Fruit fly (Drosophila melanogaster): Measurements from ENCODE around the gene CG4928.

Gene CG4928

DNA sequence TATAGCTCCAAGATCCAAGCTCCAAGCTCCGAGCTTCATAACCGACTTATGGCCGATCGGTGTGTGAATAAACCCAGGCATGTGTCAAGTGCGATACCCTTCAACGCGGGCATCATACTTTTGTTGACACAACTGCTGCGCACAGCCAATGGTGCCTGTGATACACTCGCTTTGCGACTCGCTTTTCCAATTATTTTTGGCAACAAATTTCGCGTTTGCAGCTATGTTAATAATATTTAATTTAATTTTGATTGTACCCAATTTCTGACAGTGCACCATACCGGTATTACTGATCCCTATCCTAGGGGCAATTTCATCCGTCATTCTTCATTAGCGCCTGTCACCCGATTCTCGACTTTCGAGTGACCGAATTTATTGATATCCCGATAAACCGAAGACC is 10.5 kb downstream of the CG4928 start:
- TF ChIP-seq EcR (GFP tag; optimal IDR thresholded peaks at IDR 0.05) (no peak), Pif1B (GFP tag; optimal IDR thresholded peaks at IDR 0.05) (no peak), CG32121 (GFP tag; IDR thresholded peaks at IDR 0.05) (no peak), CG4496 (GFP tag; IDR thresholded peaks at IDR 0.05) (no peak)

DNA sequence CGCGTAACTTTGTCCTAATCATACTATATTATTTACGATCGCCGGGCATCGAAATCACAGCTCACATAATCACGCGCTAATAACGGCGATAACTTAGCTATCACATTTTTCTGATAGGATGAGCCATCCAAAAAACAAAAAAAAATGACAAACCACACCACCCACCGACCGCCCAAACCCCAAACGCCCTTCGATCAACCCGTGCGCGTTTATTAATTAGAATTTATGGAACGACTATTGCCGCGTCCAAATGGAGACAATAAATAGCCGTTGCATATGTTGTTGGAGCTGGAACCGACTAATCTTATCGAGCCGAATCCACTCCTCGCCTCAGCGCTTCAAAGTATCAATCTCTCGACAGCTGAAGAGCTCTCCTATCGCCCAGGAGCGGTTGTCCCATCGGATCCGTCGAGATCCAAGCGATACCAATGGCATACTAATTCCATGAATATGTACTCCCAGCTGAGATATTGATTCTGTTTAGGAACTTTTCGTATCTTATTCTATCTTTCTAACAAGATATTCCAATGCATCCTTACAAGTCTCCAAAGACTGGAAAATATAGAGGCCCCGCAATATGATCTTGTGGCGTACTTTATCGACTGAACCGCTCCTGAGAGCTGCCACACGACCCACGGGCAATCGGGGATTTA is 11.2 kb downstream of the CG4928 start:
- TF ChIP-seq CG8301 (tag; optimal IDR thresholded peaks at IDR 0.05) (no peak), CG12605 (GFP tag; IDR thresholded peaks at IDR 0.05) (no peak), CG13204 (GFP tag; optimal IDR thresholded peaks at IDR 0.05) (no peak), Snoo (tag; optimal IDR thresholded peaks at IDR 0.05) (no peak), CG8159 (tag; optimal IDR thresholded peaks at IDR 0.05) (no peak), CG34367 (tag; optimal IDR thresholded peaks at IDR 0.05) (no peak), gl (tag; optimal IDR thresholded peaks at IDR 0.05) (no peak), rn (GFP tag; IDR thresholded peaks at IDR 0.05) (no peak), CG15710 (tag; optimal IDR thresholded peaks at IDR 0.05) (no peak), Ets98B (GFP tag; IDR thresholded peaks at IDR 0.05) (no peak), CG17806 (tag; optimal IDR thresholded peaks at IDR 0.05) (no peak), CG14655 (GFP tag; optimal IDR thresholded peaks at IDR 0.05) (no peak), D1 (tag; optimal IDR thresholded peaks at IDR 0.05) (no peak), CG32121 (GFP tag; IDR thresholded peaks at IDR 0.05) (no peak), EcR (GFP tag; optimal IDR thresholded peaks at IDR 0.05) (no peak)

DNA sequence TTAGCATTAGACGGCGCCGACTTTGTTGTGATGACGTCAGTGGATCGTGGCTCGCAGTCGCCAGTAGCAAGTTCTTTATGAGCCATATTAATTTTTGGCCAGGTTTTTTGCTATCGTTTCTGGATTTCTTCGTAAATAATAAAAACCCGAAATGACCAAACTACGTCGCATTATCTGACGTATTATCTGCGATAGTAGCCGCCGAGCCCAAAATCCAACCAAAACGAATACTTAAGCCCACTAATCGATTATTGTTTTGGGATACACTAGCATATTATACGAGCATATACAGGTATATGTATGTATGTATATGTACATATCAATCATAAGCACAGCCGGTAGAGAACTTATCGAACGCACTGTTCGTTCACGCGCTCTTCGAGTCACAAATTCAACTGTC is 13.7 kb downstream of the CG4928 start:
- TF ChIP-seq gl (tag; optimal IDR thresholded peaks at IDR 0.05) (no peak), CG14655 (GFP tag; optimal IDR thresholded peaks at IDR 0.05) (no peak), CG32121 (GFP tag; IDR thresholded peaks at IDR 0.05) (no peak), fd96Ca (GFP tag; IDR thresholded peaks at IDR 0.05) (no peak), rn (GFP tag; IDR thresholded peaks at IDR 0.05) (no peak), CG8301 (tag; optimal IDR thresholded peaks at IDR 0.05) (no peak), Ets98B (GFP tag; IDR thresholded peaks at IDR 0.05) (no peak), Pif1B (GFP tag; optimal IDR thresholded peaks at IDR 0.05) (no peak), CG34367 (tag; optimal IDR thresholded peaks at IDR 0.05) (no peak), CG10348 (GFP tag; IDR thresholded peaks at IDR 0.05) (no peak), D1 (tag; optimal IDR thresholded peaks at IDR 0.05) (no peak), Pif1A (GFP tag; optimal IDR thresholded peaks at IDR 0.05) (no peak), CG8159 (tag; optimal IDR thresholded peaks at IDR 0.05) (no peak), CG13204 (GFP tag; optimal IDR thresholded peaks at IDR 0.05) (no peak), EcR (GFP tag; optimal IDR thresholded peaks at IDR 0.05) (no peak), CG15710 (tag; optimal IDR thresholded peaks at IDR 0.05) (no peak), CG17806 (tag; optimal IDR thresholded peaks at IDR 0.05) (no peak), CG12605 (GFP tag; IDR thresholded peaks at IDR 0.05) (no peak), Snoo (tag; optimal IDR thresholded peaks at IDR 0.05) (no peak), CG4496 (GFP tag; IDR thresholded peaks at IDR 0.05) (no peak)

DNA sequence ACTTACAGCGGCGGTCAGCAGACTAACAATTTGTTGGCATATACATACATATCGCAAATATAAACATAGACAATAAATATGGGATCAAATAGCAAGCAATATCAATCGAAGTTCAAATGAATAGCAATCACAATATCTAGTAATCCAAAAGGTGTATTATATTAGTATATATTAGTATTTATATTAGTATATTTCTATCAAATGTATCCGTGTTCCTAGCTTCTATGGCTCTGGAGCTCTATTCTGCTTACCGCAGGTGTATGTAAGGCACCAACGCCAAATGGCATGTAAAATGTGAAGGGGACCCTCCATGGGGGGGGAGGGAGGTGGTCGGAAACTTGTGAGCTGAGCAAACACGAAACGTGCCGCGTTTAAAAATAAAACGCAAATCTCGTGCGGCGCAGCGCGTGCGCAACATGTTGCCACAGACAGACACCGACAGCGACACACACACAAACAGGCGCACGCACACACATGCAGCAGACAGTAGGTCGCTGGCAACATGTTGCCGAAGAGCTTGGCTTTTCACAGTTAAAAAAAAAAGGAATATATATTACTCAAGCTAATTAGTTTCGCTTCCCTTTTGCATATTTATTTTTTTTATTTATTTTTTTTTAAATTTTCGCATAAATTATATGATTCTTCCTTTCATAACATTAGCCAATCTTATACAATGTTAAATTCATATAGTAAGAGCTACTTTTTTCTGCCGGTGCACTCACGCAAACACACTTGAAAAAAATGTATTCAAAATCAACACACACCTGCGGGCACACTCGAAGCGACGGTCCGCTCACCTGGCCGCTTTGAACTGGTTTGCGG is 17.7 kb downstream of the CG4928 start:
- peak; percentile 79 for TF ChIP-seq CG14655 (GFP tag; optimal IDR thresholded peaks at IDR 0.05)
- TF ChIP-seq gl (tag; optimal IDR thresholded peaks at IDR 0.05), result peak; percentile 24
- TF ChIP-seq Snoo (tag; optimal IDR thresholded peaks at IDR 0.05), result peak; percentile 63
- peak; percentile 70 for TF ChIP-seq CG34367 (tag; optimal IDR thresholded peaks at IDR 0.05)
- TF ChIP-seq CG8301 (tag; optimal IDR thresholded peaks at IDR 0.05), result peak; percentile 76
- no peak for TF ChIP-seq EcR (GFP tag; optimal IDR thresholded peaks at IDR 0.05)
- TF ChIP-seq D1 (tag; optimal IDR thresholded peaks at IDR 0.05), result peak; percentile 10
- TF ChIP-seq Pif1A (GFP tag; optimal IDR thresholded peaks at IDR 0.05), result peak; percentile 70
- TF ChIP-seq CG8159 (tag; optimal IDR thresholded peaks at IDR 0.05), result peak; percentile 75
- peak; percentile 80 for TF ChIP-seq CG15710 (tag; optimal IDR thresholded peaks at IDR 0.05)
- TF ChIP-seq rn (GFP tag; IDR thresholded peaks at IDR 0.05), result peak; percentile 55
- TF ChIP-seq CG4496 (GFP tag; IDR thresholded peaks at IDR 0.05), result peak; percentile 84
- TF ChIP-seq CG13204 (GFP tag; optimal IDR thresholded peaks at IDR 0.05), result peak; percentile 26
- peak; percentile 83 for TF ChIP-seq CG32121 (GFP tag; IDR thresholded peaks at IDR 0.05)
- TF ChIP-seq CG10348 (GFP tag; IDR thresholded peaks at IDR 0.05), result no peak
- peak; percentile 69 for TF ChIP-seq CG9948 (tag; optimal IDR thresholded peaks at IDR 0.05)
- TF ChIP-seq CG17806 (tag; optimal IDR thresholded peaks at IDR 0.05), result peak; percentile 74
- peak; percentile 56 for TF ChIP-seq Ets98B (GFP tag; IDR thresholded peaks at IDR 0.05)
- peak; percentile 52 for TF ChIP-seq CG12605 (GFP tag; IDR thresholded peaks at IDR 0.05)
- TF ChIP-seq Pif1B (GFP tag; optimal IDR thresholded peaks at IDR 0.05), result peak; percentile 48
- no peak; the same call in 2 of the 3 replicates for TF ChIP-seq fd96Ca (GFP tag; IDR thresholded peaks at IDR 0.05)

DNA sequence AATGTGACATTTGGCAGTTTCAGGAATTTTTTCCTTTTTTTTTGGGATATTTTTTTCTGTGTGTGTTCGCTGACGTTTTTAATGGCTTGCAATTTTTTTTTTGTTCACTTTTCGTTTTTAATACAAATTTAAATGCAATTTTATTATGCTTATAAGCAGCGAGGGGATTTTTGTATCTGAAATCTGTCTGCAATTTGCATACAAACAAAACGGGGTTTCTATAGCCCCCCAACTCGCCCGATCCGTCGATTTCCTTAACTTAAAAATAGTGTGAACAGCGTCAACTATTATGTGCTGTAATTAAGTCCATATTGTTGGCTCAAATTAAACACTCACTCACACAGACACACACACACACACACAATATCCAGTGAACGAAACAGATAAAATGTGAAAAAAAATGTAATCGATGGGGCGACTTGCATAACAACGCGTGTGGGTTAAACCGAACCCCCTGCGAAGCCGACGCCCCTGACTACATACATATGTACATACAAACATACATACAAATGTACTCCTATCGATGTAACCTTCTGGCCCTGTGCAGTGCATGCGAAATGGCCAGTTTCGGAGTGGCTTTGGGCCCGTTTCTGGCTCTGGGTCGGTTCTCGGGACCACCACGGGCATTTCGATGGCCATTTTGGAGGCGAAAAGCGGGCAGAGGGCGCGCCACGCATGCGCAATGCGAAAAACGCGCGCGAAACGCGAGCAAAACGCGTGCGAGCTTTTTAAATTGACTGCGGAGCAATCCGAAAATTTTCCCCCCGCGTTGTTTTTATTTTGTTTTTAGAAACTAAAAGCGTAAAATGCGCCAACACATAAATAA is 19.2 kb downstream of the CG4928 start:
- no peak for TF ChIP-seq CG4496 (GFP tag; IDR thresholded peaks at IDR 0.05)
- TF ChIP-seq CG8159 (tag; optimal IDR thresholded peaks at IDR 0.05), result peak; percentile 23
- peak; percentile 29 for TF ChIP-seq CG34367 (tag; optimal IDR thresholded peaks at IDR 0.05)
- no peak for TF ChIP-seq D1 (tag; optimal IDR thresholded peaks at IDR 0.05)
- TF ChIP-seq CG15710 (tag; optimal IDR thresholded peaks at IDR 0.05), result peak; percentile 16
- no peak; the same call in 1 of the 2 replicates for TF ChIP-seq Ets98B (GFP tag; IDR thresholded peaks at IDR 0.05)
- peak; percentile 29 for TF ChIP-seq CG17806 (tag; optimal IDR thresholded peaks at IDR 0.05)
- TF ChIP-seq CG9948 (tag; optimal IDR thresholded peaks at IDR 0.05), result peak; percentile 17
- no peak for TF ChIP-seq Pif1A (GFP tag; optimal IDR thresholded peaks at IDR 0.05)
